Worm (Caenorhabditis elegans): ENCODE data around the gene shc-3.

ce11 chrX:13768562-13768961, 51.2 kb downstream of the shc-3 start:
- TF ChIP-seq him-1 (tag; optimal IDR thresholded peaks at IDR 0.05) (peak; percentile 58), W03F9.2 (tag; optimal IDR thresholded peaks at IDR 0.05) (no peak), dao-5 (tag; optimal IDR thresholded peaks at IDR 0.05) (no peak)
